Fruit fly (Drosophila melanogaster): ENCODE measurements around the gene APC7.

Gene APC7

DNA sequence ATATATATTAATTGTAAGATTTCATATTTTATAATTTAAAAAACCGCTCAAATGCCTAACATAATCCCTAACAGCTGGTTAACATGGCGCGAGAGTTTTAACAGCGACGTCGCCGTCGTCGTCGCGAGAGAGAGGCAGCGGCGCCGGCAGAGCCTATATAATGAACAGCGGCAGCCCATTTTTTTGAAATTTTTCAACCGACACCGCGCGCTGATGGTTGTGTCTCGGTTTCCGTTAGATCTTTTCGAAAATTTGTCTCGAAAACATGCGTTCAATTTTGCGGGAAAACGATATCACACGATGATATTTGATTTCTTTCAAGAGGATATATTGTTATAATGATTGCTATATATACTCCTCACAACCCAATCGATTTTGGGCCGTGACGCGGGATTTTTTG is 3.0 kb downstream of the APC7 start, which contains the start of gene pigs:
TSS of gene pigs (plus strand) at position 183 of the 400 bp plus-strand sequence.
- peak; percentile 2 for TF ChIP-seq Hnf4 (GFP tag; optimal IDR thresholded peaks at IDR 0.05)
- TF ChIP-seq sage (GFP tag; optimal IDR thresholded peaks at IDR 0.05): no peak

dm6 chrX:6601144-6601543 is 4.3 kb downstream of the APC7 start:
- TF ChIP-seq fru (GFP tag; optimal IDR thresholded peaks at IDR 0.05) (peak; percentile 50), dmrt93B (GFP tag; optimal IDR thresholded peaks at IDR 0.05) (no peak), HLH106 (tag; optimal IDR thresholded peaks at IDR 0.05) (no peak), rgr (GFP tag; optimal IDR thresholded peaks at IDR 0.05) (peak; percentile 47), Sp1 (GFP tag; optimal IDR thresholded peaks at IDR 0.05) (peak; percentile 7), foxo (GFP tag; optimal IDR thresholded peaks at IDR 0.05) (peak in 1 of 2 experiments; percentile 36), sage (GFP tag; optimal IDR thresholded peaks at IDR 0.05) (peak; percentile 17), tai (GFP tag; optimal IDR thresholded peaks at IDR 0.05) (no peak), Dfd (GFP tag; optimal IDR thresholded peaks at IDR 0.05) (no peak), woc (GFP tag; optimal IDR thresholded peaks at IDR 0.05) (peak; percentile 11), OdsH (GFP tag; optimal IDR thresholded peaks at IDR 0.05) (peak; percentile 7), h (GFP tag; optimal IDR thresholded peaks at IDR 0.05) (peak; percentile 49), ey (GFP tag; optimal IDR thresholded peaks at IDR 0.05) (peak; percentile 19)

DNA sequence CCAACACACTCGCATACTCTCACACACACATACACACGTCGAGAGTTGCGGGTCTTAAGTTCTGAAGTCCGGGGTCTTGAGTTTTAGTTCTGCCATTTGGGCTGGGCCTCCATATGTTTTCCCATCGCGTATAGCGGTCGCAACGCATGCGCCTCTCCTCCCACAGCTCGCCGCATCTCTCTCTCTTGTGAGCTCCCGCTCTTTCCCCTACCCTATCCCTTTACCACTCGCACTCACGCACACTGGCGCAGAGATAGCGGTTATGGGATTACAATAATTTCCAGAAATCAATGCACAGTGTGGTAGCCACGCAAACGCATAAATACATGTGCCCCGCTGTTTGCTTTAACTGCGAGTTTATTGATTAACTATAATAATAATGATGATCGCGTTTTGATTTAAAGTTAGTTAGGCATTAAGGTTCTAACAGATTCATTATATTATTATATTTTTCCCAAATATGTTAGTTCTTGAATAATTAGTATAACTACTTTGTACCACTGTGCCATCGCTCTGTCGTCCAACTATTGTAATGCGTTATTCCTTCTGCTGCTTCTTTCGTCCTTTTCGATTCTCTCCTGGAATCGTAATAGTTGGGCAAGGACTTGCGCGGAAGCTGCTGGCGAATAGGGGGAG is 4.9 kb downstream of the APC7 start:
- TF ChIP-seq rgr (GFP tag; optimal IDR thresholded peaks at IDR 0.05) (peak; percentile 84), sage (GFP tag; optimal IDR thresholded peaks at IDR 0.05) (peak; percentile 76), HLH106 (tag; optimal IDR thresholded peaks at IDR 0.05) (peak; percentile 81), lola (GFP tag; optimal IDR thresholded peaks at IDR 0.05) (no peak), Rel (GFP tag; optimal IDR thresholded peaks at IDR 0.05) (peak; percentile 51), Rel (tag; optimal IDR thresholded peaks at IDR 0.05) (peak; percentile 18), h (GFP tag; optimal IDR thresholded peaks at IDR 0.05) (peak; percentile 87), ey (GFP tag; optimal IDR thresholded peaks at IDR 0.05) (peak; percentile 79), N (GFP tag; optimal IDR thresholded peaks at IDR 0.05) (no peak), usp (GFP tag; optimal IDR thresholded peaks at IDR 0.05) (no peak), brk (GFP tag; optimal IDR thresholded peaks at IDR 0.05) (peak; percentile 66), CrebA (GFP tag; optimal IDR thresholded peaks at IDR 0.05; ENCODE audit: borderline replicate concordance) (peak; percentile 40), Hnf4 (GFP tag; optimal IDR thresholded peaks at IDR 0.05) (peak; percentile 66), CG9705 (GFP tag; optimal IDR thresholded peaks at IDR 0.05) (peak; percentile 47), woc (GFP tag; optimal IDR thresholded peaks at IDR 0.05) (peak; percentile 75), OdsH (GFP tag; optimal IDR thresholded peaks at IDR 0.05) (peak; percentile 74), sv (GFP tag; optimal IDR thresholded peaks at IDR 0.05) (peak; percentile 91), dmrt93B (GFP tag; optimal IDR thresholded peaks at IDR 0.05) (peak; percentile 64), br (GFP tag; optimal IDR thresholded peaks at IDR 0.05) (peak; percentile 71), dl (GFP tag; optimal IDR thresholded peaks at IDR 0.05; ENCODE audit: insufficient read depth in 1 of 2, partially characterized antibody in 2 of 2) (no peak), CG32264 (GFP tag; optimal IDR thresholded peaks at IDR 0.05) (peak; percentile 58), jim (GFP tag; optimal IDR thresholded peaks at IDR 0.05) (no peak), fru (GFP tag; optimal IDR thresholded peaks at IDR 0.05) (peak; percentile 89), Sp1 (GFP tag; optimal IDR thresholded peaks at IDR 0.05) (peak; percentile 77), foxo (GFP tag; optimal IDR thresholded peaks at IDR 0.05) (peak; percentile 1 to 88), tai (GFP tag; optimal IDR thresholded peaks at IDR 0.05) (peak; percentile 33), Jra (GFP tag; optimal IDR thresholded peaks at IDR 0.05) (peak; percentile 34), Abd-B (GFP tag; optimal IDR thresholded peaks at IDR 0.05) (no peak), psq (GFP tag; optimal IDR thresholded peaks at IDR 0.05) (peak; percentile 77)

DNA sequence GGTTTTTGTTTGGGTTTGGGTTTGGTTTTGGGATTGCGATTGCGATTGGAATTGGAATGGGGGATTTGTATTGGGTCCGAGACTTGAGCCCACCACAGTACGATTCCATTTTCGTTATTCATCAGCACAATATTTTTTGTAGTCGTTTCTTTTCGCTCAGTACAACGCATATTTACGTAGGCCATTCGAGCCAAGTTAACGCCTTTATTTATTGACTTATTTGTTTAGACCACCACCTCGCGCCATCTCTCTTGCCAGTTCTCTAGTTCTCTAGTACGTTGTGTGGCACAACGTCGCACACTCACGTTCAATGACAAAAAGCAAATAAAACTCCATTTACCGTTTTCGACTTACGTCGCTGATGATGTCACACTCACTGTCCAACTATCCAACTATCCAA is 7.8 kb downstream of the APC7 start:
- no peak for TF ChIP-seq dl (GFP tag; optimal IDR thresholded peaks at IDR 0.05; ENCODE audit: insufficient read depth in 1 of 2, partially characterized antibody in 2 of 2)
- no peak for TF ChIP-seq Dif (GFP tag; optimal IDR thresholded peaks at IDR 0.05; ENCODE audit: partially characterized antibody)
- TF ChIP-seq tai (GFP tag; optimal IDR thresholded peaks at IDR 0.05): no peak
- no peak for TF ChIP-seq brk (GFP tag; optimal IDR thresholded peaks at IDR 0.05)
- no peak for TF ChIP-seq Abd-B (GFP tag; optimal IDR thresholded peaks at IDR 0.05)
- TF ChIP-seq usp (GFP tag; optimal IDR thresholded peaks at IDR 0.05): no peak
- TF ChIP-seq pan (optimal IDR thresholded peaks at IDR 0.05): no peak
- TF ChIP-seq psq (GFP tag; optimal IDR thresholded peaks at IDR 0.05): no peak
- TF ChIP-seq woc (GFP tag; optimal IDR thresholded peaks at IDR 0.05): no peak
- TF ChIP-seq HLH106 (tag; optimal IDR thresholded peaks at IDR 0.05): no peak
- TF ChIP-seq ey (GFP tag; optimal IDR thresholded peaks at IDR 0.05): no peak
- TF ChIP-seq CrebA (GFP tag; optimal IDR thresholded peaks at IDR 0.05; ENCODE audit: borderline replicate concordance): no peak
- no peak for TF ChIP-seq CG32264 (GFP tag; optimal IDR thresholded peaks at IDR 0.05)
- no peak for TF ChIP-seq CG9705 (GFP tag; optimal IDR thresholded peaks at IDR 0.05)
- TF ChIP-seq Sp1 (GFP tag; optimal IDR thresholded peaks at IDR 0.05): no peak
- no peak for TF ChIP-seq Hnf4 (GFP tag; optimal IDR thresholded peaks at IDR 0.05)
- no peak for TF ChIP-seq N (GFP tag; optimal IDR thresholded peaks at IDR 0.05)
- TF ChIP-seq Vsx2 (GFP tag; optimal IDR thresholded peaks at IDR 0.05; ENCODE audit: partially characterized antibody): no peak
- no peak for TF ChIP-seq GATAd (GFP tag; optimal IDR thresholded peaks at IDR 0.05)
- no peak for TF ChIP-seq Hr83 (GFP tag; optimal IDR thresholded peaks at IDR 0.05; ENCODE audit: poor library complexity, severe bottlenecking)

Data from whole organism, wandering third instar larva.